Fruit fly (Drosophila melanogaster) whole organism, embryonic: ENCODE measurements around the gene CG46427.
A peak's percentile ranks its signal among the peaks of the same experiment; 100 is the strongest.

Experiments
- BtbVII ChIP-seq: fragments of 200-800 bp; sonication (Bioruptor generic); optimal IDR thresholded peaks from 3 replicates; lab custom pipeline; 2017; ENCODE audit warnings: missing biosample characterization, mild to moderate bottlenecking, missing genetic modification characterization
- CG10959 ChIP-seq: fragments of 200-800 bp; sonication (Bioruptor generic); IDR thresholded peaks from 2 replicates; pipeline ENCODE4 v1.3.6; 2022; ENCODE audit warnings: missing biosample characterization, missing genetic modification characterization
- CG12391 ChIP-seq: fragments of 200-800 bp; sonication (Bioruptor generic); optimal IDR thresholded peaks from 3 replicates; lab custom pipeline; 2018; ENCODE audit warnings: missing biosample characterization, mild to moderate bottlenecking, missing genetic modification characterization, moderate library complexity
- CG12659 ChIP-seq: fragments of 200-800 bp; sonication (Bioruptor generic); optimal IDR thresholded peaks from 3 replicates; lab custom pipeline; 2017; ENCODE audit warnings: mild to moderate bottlenecking, missing biosample characterization, missing genetic modification reagents, missing genetic modification characterization
- CG12744 ChIP-seq: fragments of 200-800 bp; sonication (Bioruptor generic); optimal IDR thresholded peaks from 2 replicates; lab custom pipeline; 2016; ENCODE audit warnings: missing biosample characterization, missing genetic modification characterization
- CG13287 ChIP-seq: fragments of 200-800 bp; sonication (Bioruptor generic); IDR thresholded peaks from 2 replicates; pipeline ENCODE4 v1.3.6; 2022; ENCODE audit warnings: missing biosample characterization, missing genetic modification characterization; ENCODE audit not compliant: partially characterized antibody
- CG14965 ChIP-seq: fragments of 200-800 bp; sonication (Bioruptor generic); optimal IDR thresholded peaks from 2 replicates; lab custom pipeline; 2016; ENCODE audit warnings: missing biosample characterization, missing genetic modification characterization, borderline replicate concordance
- CG1529 ChIP-seq: fragments of 200-800 bp; sonication (Bioruptor generic); optimal IDR thresholded peaks from 3 replicates; lab custom pipeline; 2018; ENCODE audit warnings: missing biosample characterization, missing genetic modification characterization
- CG16815 ChIP-seq: fragments of 200-800 bp; sonication (Bioruptor generic); optimal IDR thresholded peaks from 3 replicates; lab custom pipeline; 2017; ENCODE audit warnings: missing biosample characterization, mild to moderate bottlenecking, missing genetic modification characterization
- CG17359 ChIP-seq: fragments of 200-800 bp; sonication (Bioruptor generic); optimal IDR thresholded peaks from 3 replicates; lab custom pipeline; 2018; ENCODE audit warnings: missing biosample characterization, mild to moderate bottlenecking, missing genetic modification characterization, moderate library complexity
- CG17802 ChIP-seq: fragments of 200-800 bp; sonication (Bioruptor generic); optimal IDR thresholded peaks from 2 replicates; lab custom pipeline; 2018; ENCODE audit warnings: missing biosample characterization, mild to moderate bottlenecking, missing genetic modification characterization, moderate library complexity
- CG2712 ChIP-seq: fragments of 200-800 bp; optimal IDR thresholded peaks from 3 replicates; lab custom pipeline; 2019; ENCODE audit warnings: missing biosample characterization, mild to moderate bottlenecking, missing genetic modification characterization, moderate library complexity
- CG31388 ChIP-seq: fragments of 200-800 bp; sonication (Bioruptor generic); optimal IDR thresholded peaks from 2 replicates; lab custom pipeline; 2016; ENCODE audit warnings: missing biosample characterization, missing genetic modification characterization
- CG3163 ChIP-seq: fragments of 200-800 bp; sonication (Bioruptor generic); optimal IDR thresholded peaks from 3 replicates; lab custom pipeline; 2016; ENCODE audit warnings: missing biosample characterization, missing genetic modification characterization
- CG4424 ChIP-seq: fragments of 200-800 bp; sonication (Bioruptor generic); optimal IDR thresholded peaks from 3 replicates; lab custom pipeline; 2016; ENCODE audit warnings: missing biosample characterization, missing genetic modification characterization
- CG4707 ChIP-seq: fragments of 200-800 bp; sonication (Bioruptor generic); optimal IDR thresholded peaks from 2 replicates; lab custom pipeline; 2018; ENCODE audit warnings: missing biosample characterization, mild to moderate bottlenecking, missing genetic modification characterization, moderate library complexity
- CG5953 ChIP-seq: fragments of 200-800 bp; sonication (Bioruptor generic); IDR thresholded peaks from 2 replicates; pipeline ENCODE4 v1.3.6; 2022; ENCODE audit warnings: missing biosample characterization, missing genetic modification characterization
- CHES-1-like ChIP-seq: fragments of 200-800 bp; sonication (Bioruptor generic); optimal IDR thresholded peaks from 2 replicates; lab custom pipeline; 2016; ENCODE audit warnings: missing biosample characterization, missing genetic modification characterization
- Dad ChIP-seq: fragments of 200-800 bp; sonication (Bioruptor generic); optimal IDR thresholded peaks from 3 replicates; lab custom pipeline; 2016; ENCODE audit warnings: missing biosample characterization, missing genetic modification characterization
- Dp ChIP-seq: fragments of 200-800 bp; sonication (Bioruptor generic); optimal IDR thresholded peaks from 2 replicates; lab custom pipeline; 2018; ENCODE audit warnings: missing biosample characterization, mild to moderate bottlenecking, missing genetic modification characterization, moderate library complexity
- ERR ChIP-seq: fragments of 200-800 bp; sonication (Bioruptor generic); optimal IDR thresholded peaks from 2 replicates; lab custom pipeline; 2016; ENCODE audit warnings: missing biosample characterization, missing genetic modification characterization
- Eip74EF ChIP-seq, 2 experiments: fragments of 200-800 bp in 1 of 2; fragments of >200 bp in 1 of 2; sonication (Bioruptor generic) in 1 of 2; optimal IDR thresholded peaks; 2 replicates each; lab custom pipeline; 2017 to 2019; ENCODE audit warnings: missing biosample characterization in 2 of 2, missing genetic modification characterization in 2 of 2, mild to moderate bottlenecking in 1 of 2, moderate library complexity in 1 of 2
- HLH4C ChIP-seq: fragments of 200-800 bp; sonication (Bioruptor generic); IDR thresholded peaks from 3 replicates; pipeline ENCODE4 v1.3.6; 2022; ENCODE audit warnings: missing biosample characterization, missing genetic modification characterization; ENCODE audit not compliant: partially characterized antibody
- MESR4 ChIP-seq: fragments of 200-800 bp; sonication (Bioruptor generic); optimal IDR thresholded peaks from 2 replicates; lab custom pipeline; 2018; ENCODE audit warnings: missing biosample characterization, mild to moderate bottlenecking, missing genetic modification characterization, moderate library complexity
- Neu2 ChIP-seq: fragments of 200-800 bp; sonication (Bioruptor generic); optimal IDR thresholded peaks from 3 replicates; lab custom pipeline; 2016; ENCODE audit warnings: missing biosample characterization, missing genetic modification characterization, borderline replicate concordance
- NfI ChIP-seq: fragments of 200-800 bp; sonication (Bioruptor generic); optimal IDR thresholded peaks from 3 replicates; lab custom pipeline; 2018; ENCODE audit warnings: missing biosample characterization, mild to moderate bottlenecking, missing genetic modification characterization, moderate library complexity
- Pdp1 ChIP-seq, 2 experiments: fragments of 200-800 bp; sonication (Bioruptor generic); optimal IDR thresholded peaks; 3 replicates each; lab custom pipeline; 2016; ENCODE audit warnings: missing biosample characterization in 2 of 2, missing genetic modification characterization in 2 of 2, mild to moderate bottlenecking in 1 of 2, moderate library complexity in 1 of 2
- Poxn ChIP-seq: fragments of 200-800 bp; sonication (Bioruptor generic); IDR thresholded peaks from 2 replicates; pipeline ENCODE4 v1.3.6; 2022; ENCODE audit warnings: missing biosample characterization, missing genetic modification characterization
- Ptx1 ChIP-seq: fragments of 200-800 bp; sonication (Bioruptor generic); IDR thresholded peaks from 2 replicates; pipeline ENCODE4 v1.3.6; 2022; ENCODE audit warnings: missing biosample characterization, missing genetic modification characterization
- Sox102F ChIP-seq: fragments of 200-800 bp; sonication (Bioruptor generic); optimal IDR thresholded peaks from 2 replicates; lab custom pipeline; 2018; ENCODE audit warnings: missing biosample characterization, mild to moderate bottlenecking, missing genetic modification characterization, moderate library complexity
- Ssrp ChIP-seq: fragments of 200-800 bp; sonication (Bioruptor generic); optimal IDR thresholded peaks from 2 replicates; lab custom pipeline; 2018; ENCODE audit warnings: missing biosample characterization, mild to moderate bottlenecking, missing genetic modification characterization, moderate library complexity
- bab2 ChIP-seq: fragments of 200-800 bp; sonication (Bioruptor generic); optimal IDR thresholded peaks from 2 replicates; lab custom pipeline; 2016; ENCODE audit warnings: missing biosample characterization, missing genetic modification characterization
- bigmax ChIP-seq: fragments of 200-800 bp; sonication (Bioruptor generic); optimal IDR thresholded peaks from 2 replicates; lab custom pipeline; 2018; ENCODE audit warnings: missing biosample characterization, mild to moderate bottlenecking, missing genetic modification characterization
- bowl ChIP-seq: fragments of 200-800 bp; sonication (Bioruptor generic); IDR thresholded peaks from 2 replicates; pipeline ENCODE4 v1.3.6; 2022; ENCODE audit warnings: missing biosample characterization, missing genetic modification characterization
- corto ChIP-seq: fragments of 200-800 bp; sonication (Bioruptor generic); optimal IDR thresholded peaks from 2 replicates; lab custom pipeline; 2016; ENCODE audit warnings: missing biosample characterization, mild to moderate bottlenecking, missing genetic modification characterization, moderate library complexity
- dimm ChIP-seq: fragments of 200-800 bp; sonication (Bioruptor generic); IDR thresholded peaks from 2 replicates; pipeline ENCODE4 v1.3.6; 2022; ENCODE audit warnings: missing biosample characterization, missing genetic modification characterization
- dmrt11E ChIP-seq: fragments of 200-800 bp; sonication (Bioruptor generic); optimal IDR thresholded peaks from 3 replicates; lab custom pipeline; 2018; ENCODE audit warnings: missing biosample characterization, mild to moderate bottlenecking, missing genetic modification characterization, moderate library complexity
- ems ChIP-seq: fragments of 200-800 bp; sonication (Bioruptor generic); optimal IDR thresholded peaks from 3 replicates; lab custom pipeline; 2016; ENCODE audit warnings: missing biosample characterization, missing genetic modification characterization
- ham ChIP-seq: fragments of 200-800 bp; sonication (Bioruptor generic); IDR thresholded peaks from 2 replicates; pipeline ENCODE4 v1.3.6; 2022; ENCODE audit warnings: missing biosample characterization, missing genetic modification characterization
- ken ChIP-seq: fragments of 200-800 bp; sonication (Bioruptor generic); IDR thresholded peaks from 3 replicates; pipeline ENCODE4 v1.3.6; 2022; ENCODE audit warnings: missing biosample characterization, missing genetic modification characterization
- klu ChIP-seq: fragments of 200-800 bp; sonication (Bioruptor generic); IDR thresholded peaks from 2 replicates; pipeline ENCODE4 v1.3.6; 2022; ENCODE audit warnings: missing biosample characterization, missing genetic modification characterization
- nom ChIP-seq: fragments of 200-800 bp; sonication (Bioruptor generic); optimal IDR thresholded peaks from 2 replicates; lab custom pipeline; 2017; ENCODE audit warnings: missing biosample characterization, missing genetic modification characterization, mild to moderate bottlenecking, moderate library complexity, missing genetic modification reagents
- otp ChIP-seq: fragments of 200-800 bp; sonication (Bioruptor generic); IDR thresholded peaks from 3 replicates; pipeline ENCODE4, ENCODE4 v1.3.6; 2022; ENCODE audit warnings: missing biosample characterization, missing genetic modification characterization
- ranshi ChIP-seq: fragments of 200-800 bp; sonication (Bioruptor generic); IDR thresholded peaks from 2 replicates; pipeline ENCODE4 v1.3.6; 2022; ENCODE audit warnings: missing biosample characterization, missing genetic modification characterization
- sens ChIP-seq: fragments of 200-800 bp; sonication (Bioruptor generic); peaks from one replicate; lab custom pipeline; 2016; ENCODE audit warnings: missing biosample characterization, missing genetic modification characterization
- tio ChIP-seq: fragments of 200-800 bp; sonication (Bioruptor generic); optimal IDR thresholded peaks from 2 replicates; lab custom pipeline; 2017; ENCODE audit warnings: missing biosample characterization, missing genetic modification characterization, inconsistent platforms
- tll ChIP-seq, 2 experiments: fragments of 200-800 bp in 1 of 2; fragments of >200 bp in 1 of 2; sonication (Bioruptor generic) in 1 of 2; optimal IDR thresholded peaks; 2 replicates each; lab custom pipeline; 2017 to 2019; ENCODE audit warnings: missing biosample characterization in 2 of 2, missing genetic modification characterization in 2 of 2, mild to moderate bottlenecking in 1 of 2, moderate library complexity in 1 of 2
- unc-4 ChIP-seq: fragments of 200-800 bp; sonication (Bioruptor generic); IDR thresholded peaks from 2 replicates; pipeline ENCODE4 v1.3.6; 2022; ENCODE audit warnings: missing biosample characterization, missing genetic modification characterization; ENCODE audit not compliant: partially characterized antibody
- unpg ChIP-seq: fragments of 200-800 bp; sonication (Bioruptor generic); optimal IDR thresholded peaks from 3 replicates; lab custom pipeline; 2018; ENCODE audit warnings: missing biosample characterization, mild to moderate bottlenecking, missing genetic modification characterization, moderate library complexity

The CG46427 gene

DNA sequence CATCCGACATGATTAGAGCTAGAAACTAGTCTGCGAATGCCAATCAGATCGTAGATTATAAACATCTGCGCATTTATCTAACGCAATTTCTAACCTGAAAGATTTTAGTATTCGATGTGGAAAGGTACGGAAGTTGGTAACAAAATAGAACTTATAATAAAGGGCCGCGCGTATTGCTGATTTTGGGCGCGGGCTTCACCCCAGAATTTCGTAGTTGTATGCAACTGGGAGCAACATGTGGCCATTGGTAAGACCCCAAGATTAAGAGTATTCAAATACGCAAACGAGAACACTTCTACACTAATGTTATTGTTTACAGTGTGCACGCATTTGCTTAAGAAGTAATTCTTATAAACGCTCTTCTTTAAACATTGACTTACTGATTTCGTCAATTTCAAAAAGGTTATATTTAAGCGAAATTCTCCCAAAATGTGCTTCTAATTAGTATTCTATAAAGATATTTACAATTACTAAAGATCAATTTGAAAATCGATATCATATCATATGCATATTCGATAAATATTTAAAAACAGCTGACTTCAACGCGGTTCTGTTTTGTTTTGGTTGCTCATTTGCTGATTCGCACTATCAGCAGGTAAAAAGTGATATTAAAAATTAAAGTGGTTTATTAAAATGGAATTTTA, 21.1 kb upstream of the CG46427 start, which contains the start of the genes CG5961 and Polr3C (continued):
- TF ChIP-seq CG17802 (no peak), nom (GFP tag; lab: Kevin White, UChicago) (no peak), dimm (GFP tag; lab: Robert Waterston, UW) (no peak), CG12744 (GFP tag; lab: Kevin White, UChicago) (no peak), CG4707 (GFP tag; lab: Kevin White, UChicago) (no peak), Eip74EF (GFP tag; optimal IDR thresholded peaks at IDR 0.05; lab: Kevin White, UChicago) (no peak), dmrt11E (no peak), ems (GFP tag; lab: Kevin White, UChicago) (no peak), CG10959 (GFP tag; lab: Robert Waterston, UW) (no peak), ham (GFP tag; lab: Robert Waterston, UW) (no peak), tll (GFP tag; optimal IDR thresholded peaks at IDR 0.05; lab: Kevin White, UChicago) (peak in 1 of 2 experiments; percentile 65), CG12659 (GFP tag; lab: Kevin White, UChicago) (peak; percentile 35), unpg (GFP tag; lab: Kevin White, UChicago) (no peak), CG13287 (GFP tag; lab: Robert Waterston, UW) (peak; percentile 72), Poxn (no peak), Ssrp (tag; lab: Kevin White, UChicago) (no peak), bigmax (peak; percentile 74), MESR4 (peak; percentile 71), NfI (no peak), CG31388 (no peak), ken (GFP tag; lab: Robert Waterston, UW) (no peak), CG5953 (GFP tag; lab: Robert Waterston, UW) (no peak), Pdp1 (GFP tag; optimal IDR thresholded peaks at IDR 0.05; lab: Kevin White, UChicago) (no peak), Dad (no peak), CG12391 (tag; lab: Kevin White, UChicago) (peak; percentile 6), bowl (no peak), HLH4C (GFP tag; lab: Robert Waterston, UW) (peak; percentile 33; the same call in 2 of the 3 replicates), ERR (GFP tag; lab: Kevin White, UChicago) (no peak), sens (peak; percentile 27), Dp (GFP tag; lab: Kevin White, UChicago) (peak; percentile 71), Sox102F (GFP tag; lab: Kevin White, UChicago) (no peak), BtbVII (GFP tag; lab: Kevin White, UChicago) (no peak), CG3163 (peak; percentile 35), CG4424 (GFP tag; lab: Kevin White, UChicago) (no peak), CG1529 (GFP tag; lab: Kevin White, UChicago) (no peak), Neu2 (GFP tag; lab: Kevin White, UChicago) (no peak), unc-4 (GFP tag; lab: Robert Waterston, UW) (peak; percentile 43; the same call in 1 of the 2 replicates), ranshi (GFP tag; lab: Robert Waterston, UW) (no peak), tio (no peak), Ptx1 (no peak), bab2 (no peak), CG17359 (tag; lab: Kevin White, UChicago) (no peak), CG16815 (GFP tag; lab: Kevin White, UChicago) (no peak), CHES-1-like (GFP tag; lab: Kevin White, UChicago) (no peak), CG2712 (no peak), klu (GFP tag; lab: Robert Waterston, UW) (no peak), otp (GFP tag; lab: Robert Waterston, UW) (no peak), corto (no peak), CG14965 (no peak)
